Fruit fly (Drosophila melanogaster) whole organism, adult: ENCODE results near the gene CG9682.

Experiments
- CG11617 ChIP-seq: fragments of 200-800 bp; sonication (Bioruptor generic); optimal IDR thresholded peaks from 2 replicates; lab custom pipeline; 2017; ENCODE audit warnings: mild to moderate bottlenecking, missing biosample characterization, missing genetic modification reagents, missing genetic modification characterization
- CG12768 ChIP-seq: fragments of 200-800 bp; sonication (Bioruptor generic); optimal IDR thresholded peaks from 2 replicates; lab custom pipeline; 2017; ENCODE audit warnings: missing biosample characterization, missing genetic modification characterization, mild to moderate bottlenecking, moderate library complexity, missing genetic modification reagents
- CG14711 ChIP-seq: fragments of 200-800 bp; sonication (Bioruptor generic); optimal IDR thresholded peaks from 2 replicates; lab custom pipeline; 2018; ENCODE audit warnings: missing biosample characterization, mild to moderate bottlenecking, missing genetic modification characterization, moderate library complexity
- CG1620 ChIP-seq: fragments of 200-800 bp; sonication (Bioruptor generic); optimal IDR thresholded peaks from 2 replicates; lab custom pipeline; 2016; ENCODE audit warnings: missing biosample characterization, missing genetic modification characterization
- CG33017 ChIP-seq: fragments of 200-800 bp; sonication (Bioruptor generic); optimal IDR thresholded peaks from 2 replicates; lab custom pipeline; 2018; ENCODE audit warnings: missing biosample characterization, mild to moderate bottlenecking, missing genetic modification characterization, moderate library complexity
- CG5204 ChIP-seq: fragments of 200-800 bp; sonication (Bioruptor generic); optimal IDR thresholded peaks from 2 replicates; lab custom pipeline; 2016; ENCODE audit warnings: missing biosample characterization, missing genetic modification characterization
- CG7045 ChIP-seq: fragments of 200-800 bp; sonication (Bioruptor generic); optimal IDR thresholded peaks from 2 replicates; lab custom pipeline; 2017; ENCODE audit warnings: missing biosample characterization, mild to moderate bottlenecking, missing genetic modification characterization
- CG7101 ChIP-seq: fragments of 200-800 bp; sonication (Bioruptor generic); optimal IDR thresholded peaks from 2 replicates; lab custom pipeline; 2018; ENCODE audit warnings: missing biosample characterization, mild to moderate bottlenecking, missing genetic modification characterization, moderate library complexity
- Clk ChIP-seq: fragments of 200-800 bp; sonication (Bioruptor generic); optimal IDR thresholded peaks from 2 replicates; lab custom pipeline; 2017; ENCODE audit warnings: missing biosample characterization, missing genetic modification characterization
- Crg-1 ChIP-seq: fragments of 200-800 bp; sonication (Bioruptor generic); optimal IDR thresholded peaks from 2 replicates; lab custom pipeline; 2016; ENCODE audit warnings: missing biosample characterization, missing genetic modification characterization
- Hr96 ChIP-seq: fragments of 200-800 bp; sonication (Bioruptor generic); optimal IDR thresholded peaks from 2 replicates; lab custom pipeline; 2016; ENCODE audit warnings: missing biosample characterization, missing genetic modification characterization
- Mnt ChIP-seq: fragments of 200-800 bp; sonication (Bioruptor generic); optimal IDR thresholded peaks from 2 replicates; lab custom pipeline; 2016; ENCODE audit warnings: missing biosample characterization, mild to moderate bottlenecking, missing genetic modification characterization
- bab1 ChIP-seq: fragments of 200-800 bp; sonication (Bioruptor generic); optimal IDR thresholded peaks from 3 replicates; lab custom pipeline; 2019; ENCODE audit warnings: missing biosample characterization, mild to moderate bottlenecking, missing genetic modification characterization, moderate library complexity
- cic ChIP-seq: fragments of 200-800 bp; sonication (Bioruptor generic); optimal IDR thresholded peaks from 2 replicates; lab custom pipeline; 2017; ENCODE audit warnings: missing biosample characterization, mild to moderate bottlenecking, missing genetic modification characterization, moderate library complexity
- cnc ChIP-seq, 2 experiments: fragments of >200 bp; optimal IDR thresholded peaks; 2 replicates each; lab custom pipeline; 2017
- kay ChIP-seq: fragments of 200-800 bp; sonication (Bioruptor generic); peaks from one replicate; lab custom pipeline; 2016; ENCODE audit warnings: missing biosample characterization, missing genetic modification characterization, borderline replicate concordance
- ovo ChIP-seq: fragments of 200-800 bp; sonication (Bioruptor generic); optimal IDR thresholded peaks from 2 replicates; lab custom pipeline; 2016; ENCODE audit warnings: missing biosample characterization, missing genetic modification characterization
- pad ChIP-seq: fragments of 200-800 bp; sonication (Bioruptor generic); optimal IDR thresholded peaks from 3 replicates; lab custom pipeline; 2017; ENCODE audit warnings: missing biosample characterization, missing genetic modification characterization, mild to moderate bottlenecking, moderate library complexity, missing genetic modification reagents
- tj ChIP-seq: fragments of 200-800 bp; sonication (Bioruptor generic); optimal IDR thresholded peaks from 3 replicates; lab custom pipeline; 2017; ENCODE audit warnings: missing biosample characterization, mild to moderate bottlenecking, missing genetic modification characterization, moderate library complexity
- toe ChIP-seq: fragments of 200-800 bp; sonication (Bioruptor generic); optimal IDR thresholded peaks from 2 replicates; lab custom pipeline; 2016; ENCODE audit warnings: missing biosample characterization, missing genetic modification characterization

The CG9682 gene

DNA sequence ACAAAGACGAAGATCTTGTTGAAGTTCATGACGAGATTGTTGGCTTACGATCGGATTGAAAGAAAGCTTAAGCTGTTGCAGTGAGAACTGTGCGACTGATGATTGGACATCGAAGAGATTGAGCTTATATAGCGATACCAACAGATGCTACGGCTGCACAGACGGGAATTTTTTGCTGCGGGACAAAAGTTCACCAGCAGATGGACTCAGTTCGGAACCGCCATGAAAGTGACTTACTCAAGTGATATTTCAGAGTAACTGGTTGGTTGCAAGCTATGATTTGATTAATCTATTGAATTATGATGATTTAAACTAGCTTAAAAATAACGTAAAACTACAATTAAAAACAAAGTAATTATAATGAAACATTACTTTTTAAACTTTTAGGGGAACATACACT lies 37.0 kb upstream of the CG9682 start, which contains the start of gene CecB:
TSS of gene CecB (minus strand) at position 101 of the 400 bp plus-strand sequence.
- no peak for TF ChIP-seq tj (GFP tag; lab: Kevin White, UChicago)
- no peak for TF ChIP-seq Mnt
- TF ChIP-seq CG12768 (GFP tag; lab: Kevin White, UChicago): no peak
- no peak for TF ChIP-seq kay
- TF ChIP-seq CG7101 (tag; lab: Kevin White, UChicago): no peak
- no peak for TF ChIP-seq ovo (GFP tag; lab: Kevin White, UChicago)
- TF ChIP-seq CG11617 (GFP tag; lab: Kevin White, UChicago): no peak
- TF ChIP-seq pad (GFP tag; lab: Kevin White, UChicago): no peak
- no peak for TF ChIP-seq cic (GFP tag; lab: Kevin White, UChicago)
- TF ChIP-seq Clk (GFP tag; lab: Kevin White, UChicago): no peak
- TF ChIP-seq Crg-1 (GFP tag; lab: Kevin White, UChicago): no peak

DNA sequence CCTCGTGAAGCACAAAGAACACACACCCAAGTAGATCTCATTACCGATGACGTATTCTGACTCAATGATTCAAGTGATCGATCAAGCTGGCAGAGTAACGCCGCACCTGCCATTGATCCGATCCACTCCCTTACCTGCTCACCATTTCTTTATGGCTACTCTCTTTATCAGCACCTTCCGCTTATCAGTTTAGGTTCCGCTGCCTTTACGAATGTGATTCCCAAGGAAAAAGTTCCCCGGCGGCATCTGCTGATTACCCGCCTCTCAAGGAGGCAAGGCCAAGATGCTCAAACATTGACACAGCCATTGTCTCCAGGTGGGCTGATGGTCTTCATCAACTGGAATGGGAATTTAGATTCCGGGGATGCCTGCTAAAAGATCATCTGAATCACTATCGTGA lies 35.7 kb upstream of the CG9682 start:
- TF ChIP-seq toe (GFP tag; lab: Kevin White, UChicago) (no peak), CG12768 (GFP tag; lab: Kevin White, UChicago) (no peak), CG33017 (tag; lab: Kevin White, UChicago) (no peak), Crg-1 (GFP tag; lab: Kevin White, UChicago) (no peak), CG7101 (tag; lab: Kevin White, UChicago) (no peak), bab1 (GFP tag; lab: Kevin White, UChicago) (no peak)

DNA sequence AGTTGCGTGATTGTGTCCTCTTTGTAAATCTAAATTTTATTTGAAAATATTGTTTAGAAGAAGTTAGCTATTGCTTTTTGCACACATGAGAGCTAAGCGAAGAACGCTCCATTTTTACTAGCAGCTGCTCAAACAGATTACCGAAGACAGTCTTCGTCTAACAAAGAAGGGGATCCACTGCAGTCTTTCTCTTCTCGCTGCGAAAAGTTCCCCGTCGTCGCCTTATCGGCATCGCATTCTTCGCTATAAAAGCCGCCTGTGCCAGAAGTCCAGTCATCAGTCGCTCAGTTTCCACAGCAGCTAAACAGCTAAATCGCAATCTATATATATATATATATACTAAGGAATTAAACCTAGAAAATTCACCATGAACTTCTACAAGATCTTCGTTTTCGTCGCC lies 34.5 kb upstream of the CG9682 start, which contains the start of gene CecC:
TSS of gene CecC (plus strand) at position 275 of the 400 bp plus-strand sequence.
- TF ChIP-seq CG1620 (no peak), Crg-1 (GFP tag; lab: Kevin White, UChicago) (no peak), CG5204 (GFP tag; lab: Kevin White, UChicago) (no peak)

DNA sequence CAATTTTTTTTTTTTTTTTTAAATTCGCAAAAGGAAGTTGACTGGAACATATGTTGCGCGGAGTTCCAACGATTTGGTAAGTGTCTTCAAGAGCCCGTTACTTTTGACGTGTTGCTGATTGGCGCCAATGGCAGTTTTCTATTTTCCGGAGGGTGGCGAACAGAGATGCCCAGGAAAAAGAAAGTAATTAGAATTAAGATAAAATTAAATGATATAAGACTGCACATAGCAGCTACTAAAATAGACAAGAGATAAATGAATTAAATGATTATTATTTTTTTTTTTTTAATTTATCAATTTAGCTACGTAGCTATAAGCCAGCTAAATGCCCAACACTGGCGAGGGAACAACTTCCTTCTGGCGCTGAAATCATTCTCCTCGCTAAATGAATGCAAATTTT lies 28.5 kb upstream of the CG9682 start:
- TF ChIP-seq Crg-1 (GFP tag; lab: Kevin White, UChicago): no peak
- no peak for TF ChIP-seq CG12768 (GFP tag; lab: Kevin White, UChicago)
- no peak for TF ChIP-seq pad (GFP tag; lab: Kevin White, UChicago)
- TF ChIP-seq CG7045 (GFP tag; lab: Kevin White, UChicago): no peak
- no peak for TF ChIP-seq CG14711
- no peak for TF ChIP-seq bab1 (GFP tag; lab: Kevin White, UChicago)
- no peak for TF ChIP-seq CG1620
- no peak for TF ChIP-seq cic (GFP tag; lab: Kevin White, UChicago)
- TF ChIP-seq ovo (GFP tag; lab: Kevin White, UChicago): no peak
- TF ChIP-seq CG11617 (GFP tag; lab: Kevin White, UChicago): no peak
- no peak for TF ChIP-seq CG7101 (tag; lab: Kevin White, UChicago)
- no peak for TF ChIP-seq Mnt
- no peak for TF ChIP-seq CG33017 (tag; lab: Kevin White, UChicago)
- no peak for TF ChIP-seq cnc (optimal IDR thresholded peaks at IDR 0.05; lab: Kevin White, UChicago)
- no peak for TF ChIP-seq kay
- TF ChIP-seq tj (GFP tag; lab: Kevin White, UChicago): no peak
- TF ChIP-seq CG5204 (GFP tag; lab: Kevin White, UChicago): no peak
- TF ChIP-seq Hr96 (GFP tag; lab: Kevin White, UChicago): no peak
- TF ChIP-seq toe (GFP tag; lab: Kevin White, UChicago): no peak
- TF ChIP-seq Clk (GFP tag; lab: Kevin White, UChicago): no peak

DNA sequence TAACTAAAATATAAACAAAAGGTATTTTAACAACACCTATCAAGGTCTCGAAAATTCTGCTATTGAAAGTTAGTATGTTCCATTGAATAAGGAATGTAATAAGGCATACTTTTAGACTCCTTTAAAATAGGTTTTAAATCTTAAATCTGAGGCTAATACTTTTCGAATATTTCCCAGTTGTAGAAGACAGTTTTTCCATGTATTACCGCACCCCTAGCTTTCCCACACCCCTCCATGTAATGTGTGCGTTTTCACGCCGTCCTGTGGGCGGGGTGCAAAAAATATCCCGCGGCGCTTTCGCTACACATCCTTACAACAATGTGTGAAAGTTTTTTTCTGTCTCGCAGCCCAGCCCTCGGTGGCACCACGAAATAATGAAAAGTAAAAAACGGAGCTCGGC lies 26.2 kb upstream of the CG9682 start:
- TF ChIP-seq CG1620 (no peak), kay (no peak), cic (GFP tag; lab: Kevin White, UChicago) (no peak), CG12768 (GFP tag; lab: Kevin White, UChicago) (no peak), CG14711 (no peak), Hr96 (GFP tag; lab: Kevin White, UChicago) (no peak), Crg-1 (GFP tag; lab: Kevin White, UChicago) (no peak), CG7045 (GFP tag; lab: Kevin White, UChicago) (no peak), CG5204 (GFP tag; lab: Kevin White, UChicago) (no peak), CG7101 (tag; lab: Kevin White, UChicago) (no peak), ovo (GFP tag; lab: Kevin White, UChicago) (no peak), Clk (GFP tag; lab: Kevin White, UChicago) (no peak), Mnt (no peak)

- TF ChIP-seq Hr96 (GFP tag; lab: Kevin White, UChicago): no peak
- no peak for TF ChIP-seq CG33017 (tag; lab: Kevin White, UChicago)
- no peak for TF ChIP-seq CG12768 (GFP tag; lab: Kevin White, UChicago)
- no peak for TF ChIP-seq bab1 (GFP tag; lab: Kevin White, UChicago)
- no peak for TF ChIP-seq CG7101 (tag; lab: Kevin White, UChicago)
- no peak for TF ChIP-seq Crg-1 (GFP tag; lab: Kevin White, UChicago)
- TF ChIP-seq cic (GFP tag; lab: Kevin White, UChicago): no peak
- TF ChIP-seq cnc (optimal IDR thresholded peaks at IDR 0.05; lab: Kevin White, UChicago): no peak
- TF ChIP-seq pad (GFP tag; lab: Kevin White, UChicago): no peak
- TF ChIP-seq Mnt: no peak
- TF ChIP-seq toe (GFP tag; lab: Kevin White, UChicago): no peak
- no peak for TF ChIP-seq ovo (GFP tag; lab: Kevin White, UChicago)
- no peak for TF ChIP-seq CG14711
- TF ChIP-seq kay: no peak
- TF ChIP-seq Clk (GFP tag; lab: Kevin White, UChicago): no peak
- no peak for TF ChIP-seq CG7045 (GFP tag; lab: Kevin White, UChicago)
- no peak for TF ChIP-seq tj (GFP tag; lab: Kevin White, UChicago)
- no peak for TF ChIP-seq CG5204 (GFP tag; lab: Kevin White, UChicago)
- no peak for TF ChIP-seq CG1620
- TF ChIP-seq CG11617 (GFP tag; lab: Kevin White, UChicago): no peak
Observed at dm6 chr3R:30235253-30235652, 15.5 kb upstream of the CG9682 start.
